Fruit fly (Drosophila melanogaster) whole organism, embryonic: Measurements from ENCODE around the gene Fas2.
A peak's percentile ranks its signal among the peaks of the same experiment; 100 is the strongest.

Source experiments
- Abd-B ChIP-seq: fragments of 200-800 bp; sonication (Bioruptor generic); optimal IDR thresholded peaks from 2 replicates; lab custom pipeline; 2018; ENCODE audit warnings: missing biosample characterization, mild to moderate bottlenecking, missing genetic modification characterization, moderate library complexity
- Asciz ChIP-seq: fragments of 200-800 bp; sonication (Bioruptor generic); optimal IDR thresholded peaks from 2 replicates; lab custom pipeline; 2017; ENCODE audit warnings: missing biosample characterization, mild to moderate bottlenecking, missing genetic modification characterization, missing genetic modification reagents
- Blimp-1 ChIP-seq: fragments of 200-800 bp; sonication (Bioruptor generic); optimal IDR thresholded peaks from 3 replicates; lab custom pipeline; 2018; ENCODE audit warnings: missing biosample characterization, missing genetic modification characterization, mild to moderate bottlenecking, moderate library complexity, missing genetic modification reagents
- CG10209 ChIP-seq: fragments of 200-800 bp; sonication (Bioruptor generic); optimal IDR thresholded peaks from 3 replicates; lab custom pipeline; 2017; ENCODE audit warnings: missing biosample characterization, mild to moderate bottlenecking, missing genetic modification characterization, missing genetic modification reagents
- CG11456 ChIP-seq: fragments of 200-800 bp; sonication (Bioruptor generic); IDR thresholded peaks from 3 replicates; pipeline ENCODE4 v1.3.6; 2022; ENCODE audit warnings: missing biosample characterization, missing genetic modification characterization
- CG15479 ChIP-seq: fragments of 200-800 bp; sonication (Bioruptor generic); optimal IDR thresholded peaks from 3 replicates; lab custom pipeline; 2019; ENCODE audit warnings: missing biosample characterization, mild to moderate bottlenecking, missing genetic modification characterization, moderate library complexity
- CG2678 ChIP-seq: fragments of 200-800 bp; sonication (Bioruptor generic); optimal IDR thresholded peaks from 3 replicates; lab custom pipeline; 2019; ENCODE audit warnings: missing biosample characterization, mild to moderate bottlenecking, missing genetic modification characterization, moderate library complexity
- CG2712 ChIP-seq: fragments of 200-800 bp; optimal IDR thresholded peaks from 3 replicates; lab custom pipeline; 2019; ENCODE audit warnings: missing biosample characterization, mild to moderate bottlenecking, missing genetic modification characterization, moderate library complexity
- CG3281 ChIP-seq: fragments of 200-800 bp; sonication (Bioruptor generic); optimal IDR thresholded peaks from 3 replicates; lab custom pipeline; 2017; ENCODE audit warnings: missing biosample characterization, mild to moderate bottlenecking, missing genetic modification characterization
- CG33213 ChIP-seq: fragments of 200-800 bp; sonication (Bioruptor generic); optimal IDR thresholded peaks from 3 replicates; lab custom pipeline; 2016; ENCODE audit warnings: missing biosample characterization, missing genetic modification characterization
- CG3407 ChIP-seq: fragments of 200-800 bp; sonication (Bioruptor generic); optimal IDR thresholded peaks from 2 replicates; lab custom pipeline; 2018; ENCODE audit warnings: missing biosample characterization, mild to moderate bottlenecking, missing genetic modification characterization
- CG3995 ChIP-seq: fragments of 200-800 bp; sonication (Bioruptor generic); optimal IDR thresholded peaks from 3 replicates; lab custom pipeline; 2016; ENCODE audit warnings: missing biosample characterization, missing genetic modification characterization
- CG7556 ChIP-seq: fragments of 200-800 bp; sonication (Bioruptor generic); optimal IDR thresholded peaks from 2 replicates; lab custom pipeline; 2017; ENCODE audit warnings: missing biosample characterization, mild to moderate bottlenecking, missing genetic modification characterization
- CG7839 ChIP-seq: fragments of 200-800 bp; sonication (Bioruptor generic); optimal IDR thresholded peaks from 3 replicates; lab custom pipeline; 2018; ENCODE audit warnings: missing biosample characterization, mild to moderate bottlenecking, missing genetic modification characterization, moderate library complexity
- CG7928 ChIP-seq: fragments of 200-800 bp; sonication (Bioruptor generic); optimal IDR thresholded peaks from 2 replicates; lab custom pipeline; 2017; ENCODE audit warnings: missing biosample characterization, mild to moderate bottlenecking, missing genetic modification characterization
- CrebB ChIP-seq: fragments of 200-800 bp; sonication (Bioruptor generic); optimal IDR thresholded peaks from 3 replicates; lab custom pipeline; 2018; ENCODE audit warnings: missing biosample characterization, mild to moderate bottlenecking, missing genetic modification characterization
- D19A ChIP-seq: fragments of 200-800 bp; optimal IDR thresholded peaks from 3 replicates; lab custom pipeline; 2019; ENCODE audit warnings: missing biosample characterization, mild to moderate bottlenecking, missing genetic modification characterization, moderate library complexity
- Dek ChIP-seq: fragments of 200-800 bp; sonication (Bioruptor generic); optimal IDR thresholded peaks from 3 replicates; lab custom pipeline; 2019; ENCODE audit warnings: missing biosample characterization, mild to moderate bottlenecking, missing genetic modification characterization, moderate library complexity
- Drgx ChIP-seq: fragments of 200-800 bp; sonication (Bioruptor generic); IDR thresholded peaks from 2 replicates; pipeline ENCODE4 v1.3.6; 2022; ENCODE audit warnings: missing biosample characterization, missing genetic modification characterization
- Eip74EF ChIP-seq, 2 experiments: fragments of 200-800 bp in 1 of 2; fragments of >200 bp in 1 of 2; sonication (Bioruptor generic) in 1 of 2; optimal IDR thresholded peaks; 2 replicates each; lab custom pipeline; 2017 to 2019; ENCODE audit warnings: missing biosample characterization in 2 of 2, missing genetic modification characterization in 2 of 2, mild to moderate bottlenecking in 1 of 2, moderate library complexity in 1 of 2
- Fer2 ChIP-seq: fragments of 200-800 bp; sonication (Bioruptor generic); optimal IDR thresholded peaks from 2 replicates; lab custom pipeline; 2018; ENCODE audit warnings: missing biosample characterization, mild to moderate bottlenecking, missing genetic modification characterization, moderate library complexity
- Hey ChIP-seq: fragments of 200-800 bp; sonication (Bioruptor generic); optimal IDR thresholded peaks from 3 replicates; lab custom pipeline; 2018; ENCODE audit warnings: missing biosample characterization, mild to moderate bottlenecking, missing genetic modification characterization
- Hr39 ChIP-seq: fragments of >200 bp; optimal IDR thresholded peaks from 2 replicates; lab custom pipeline; 2017
- Hr78 ChIP-seq, 2 experiments: fragments of 200-800 bp in 1 of 2; fragments of >200 bp in 1 of 2; sonication (Bioruptor generic) in 1 of 2; optimal IDR thresholded peaks; 2 replicates each; lab custom pipeline; 2017 to 2019; ENCODE audit warnings: missing biosample characterization in 2 of 2, missing genetic modification characterization in 2 of 2, mild to moderate bottlenecking in 1 of 2, moderate library complexity in 1 of 2
- Hsf ChIP-seq: fragments of 200-800 bp; sonication (Bioruptor generic); optimal IDR thresholded peaks from 3 replicates; lab custom pipeline; 2016; ENCODE audit warnings: missing biosample characterization, missing genetic modification characterization
- MESR4 ChIP-seq: fragments of 200-800 bp; sonication (Bioruptor generic); optimal IDR thresholded peaks from 2 replicates; lab custom pipeline; 2018; ENCODE audit warnings: missing biosample characterization, mild to moderate bottlenecking, missing genetic modification characterization, moderate library complexity
- PHDP ChIP-seq: fragments of 200-800 bp; sonication (Bioruptor generic); optimal IDR thresholded peaks from 3 replicates; lab custom pipeline; 2018; ENCODE audit warnings: missing biosample characterization, mild to moderate bottlenecking, missing genetic modification characterization, moderate library complexity
- Rfx ChIP-seq: fragments of 200-800 bp; sonication (Bioruptor generic); IDR thresholded peaks from 2 replicates; pipeline ENCODE4 v1.3.6; 2022; ENCODE audit warnings: missing biosample characterization, missing genetic modification characterization
- Side ChIP-seq: fragments of 200-800 bp; sonication (Bioruptor generic); optimal IDR thresholded peaks from 2 replicates; lab custom pipeline; 2016; ENCODE audit warnings: missing biosample characterization, missing genetic modification characterization
- Trl ChIP-seq, 3 experiments: fragments of >200 bp in 2 of 3; fragments of 200-800 bp in 1 of 3; sonication (Bioruptor generic) in 1 of 3; optimal IDR thresholded peaks; 2 replicates in 1 of 3; 3 replicates in 2 of 3; lab custom pipeline; 2016 to 2017; ENCODE audit warnings: missing biosample characterization in 1 of 3, missing genetic modification characterization in 1 of 3
- Vsx1 ChIP-seq: fragments of 200-800 bp; sonication (Bioruptor generic); optimal IDR thresholded peaks from 2 replicates; lab custom pipeline; 2017; ENCODE audit warnings: missing biosample characterization, mild to moderate bottlenecking, missing genetic modification characterization, missing genetic modification reagents
- YL-1 ChIP-seq: fragments of 200-800 bp; sonication (Bioruptor generic); optimal IDR thresholded peaks from 3 replicates; lab custom pipeline; 2017; ENCODE audit warnings: missing biosample characterization, mild to moderate bottlenecking, missing genetic modification characterization
- aop ChIP-seq: fragments of 200-800 bp; sonication (Bioruptor generic); IDR thresholded peaks from 2 replicates; pipeline ENCODE4 v1.3.6; 2022; ENCODE audit warnings: missing biosample characterization, missing genetic modification characterization
- bigmax ChIP-seq: fragments of 200-800 bp; sonication (Bioruptor generic); optimal IDR thresholded peaks from 2 replicates; lab custom pipeline; 2018; ENCODE audit warnings: missing biosample characterization, mild to moderate bottlenecking, missing genetic modification characterization
- cwo ChIP-seq: fragments of 200-800 bp; sonication (Bioruptor generic); optimal IDR thresholded peaks from 3 replicates; lab custom pipeline; 2017; ENCODE audit warnings: missing biosample characterization, missing genetic modification characterization, mild to moderate bottlenecking, moderate library complexity, missing genetic modification reagents
- exex ChIP-seq: fragments of 200-800 bp; sonication (Bioruptor generic); optimal IDR thresholded peaks from 4 replicates; lab custom pipeline; 2018; ENCODE audit warnings: missing biosample characterization, mild to moderate bottlenecking, missing genetic modification characterization, moderate library complexity
- jigr1 ChIP-seq: fragments of 200-800 bp; sonication (Bioruptor generic); IDR thresholded peaks from 3 replicates; pipeline ENCODE4 v1.3.6; 2022; ENCODE audit warnings: missing biosample characterization, missing genetic modification characterization
- lov ChIP-seq, 2 experiments: fragments of 200-800 bp in 1 of 2; fragments of >200 bp in 1 of 2; sonication (Bioruptor generic) in 1 of 2; IDR thresholded peaks in 1 of 2; optimal IDR thresholded peaks in 1 of 2; 2 replicates in 1 of 2; 3 replicates in 1 of 2; pipeline versions ENCODE4 v1.3.6 to Lab custom; 2017 to 2022; ENCODE audit warnings: missing biosample characterization in 1 of 2, missing genetic modification characterization in 1 of 2
- nau ChIP-seq: fragments of 200-800 bp; sonication (Bioruptor generic); optimal IDR thresholded peaks from 3 replicates; lab custom pipeline; 2017; ENCODE audit warnings: missing biosample characterization, mild to moderate bottlenecking, missing genetic modification characterization, missing genetic modification reagents
- org-1 ChIP-seq: fragments of 200-800 bp; sonication (Bioruptor generic); optimal IDR thresholded peaks from 2 replicates; lab custom pipeline; 2017; ENCODE audit warnings: missing biosample characterization, missing genetic modification characterization
- pros ChIP-seq: fragments of 200-800 bp; sonication (Bioruptor generic); optimal IDR thresholded peaks from 3 replicates; lab custom pipeline; 2019; ENCODE audit warnings: missing biosample characterization, mild to moderate bottlenecking, missing genetic modification characterization, moderate library complexity
- ranshi ChIP-seq: fragments of 200-800 bp; sonication (Bioruptor generic); IDR thresholded peaks from 2 replicates; pipeline ENCODE4 v1.3.6; 2022; ENCODE audit warnings: missing biosample characterization, missing genetic modification characterization
- schlank ChIP-seq: fragments of 200-800 bp; sonication (Bioruptor generic); optimal IDR thresholded peaks from 2 replicates; lab custom pipeline; 2018; ENCODE audit warnings: missing biosample characterization, mild to moderate bottlenecking, missing genetic modification characterization
- sens ChIP-seq: fragments of 200-800 bp; sonication (Bioruptor generic); peaks from one replicate; lab custom pipeline; 2016; ENCODE audit warnings: missing biosample characterization, missing genetic modification characterization
- stc ChIP-seq: fragments of 200-800 bp; sonication (Bioruptor generic); IDR thresholded peaks from 2 replicates; pipeline ENCODE4 v1.3.6; 2022; ENCODE audit warnings: missing biosample characterization, missing genetic modification characterization
- tx ChIP-seq: fragments of 200-800 bp; sonication (Bioruptor generic); optimal IDR thresholded peaks from 2 replicates; lab custom pipeline; 2016; ENCODE audit warnings: missing biosample characterization, missing genetic modification characterization
- unpg ChIP-seq: fragments of 200-800 bp; sonication (Bioruptor generic); optimal IDR thresholded peaks from 3 replicates; lab custom pipeline; 2018; ENCODE audit warnings: missing biosample characterization, mild to moderate bottlenecking, missing genetic modification characterization, moderate library complexity
- wek ChIP-seq: fragments of 200-800 bp; sonication (Bioruptor generic); optimal IDR thresholded peaks from 3 replicates; lab custom pipeline; 2018; ENCODE audit warnings: missing biosample characterization, mild to moderate bottlenecking, missing genetic modification characterization, moderate library complexity

The Fas2 gene

DNA sequence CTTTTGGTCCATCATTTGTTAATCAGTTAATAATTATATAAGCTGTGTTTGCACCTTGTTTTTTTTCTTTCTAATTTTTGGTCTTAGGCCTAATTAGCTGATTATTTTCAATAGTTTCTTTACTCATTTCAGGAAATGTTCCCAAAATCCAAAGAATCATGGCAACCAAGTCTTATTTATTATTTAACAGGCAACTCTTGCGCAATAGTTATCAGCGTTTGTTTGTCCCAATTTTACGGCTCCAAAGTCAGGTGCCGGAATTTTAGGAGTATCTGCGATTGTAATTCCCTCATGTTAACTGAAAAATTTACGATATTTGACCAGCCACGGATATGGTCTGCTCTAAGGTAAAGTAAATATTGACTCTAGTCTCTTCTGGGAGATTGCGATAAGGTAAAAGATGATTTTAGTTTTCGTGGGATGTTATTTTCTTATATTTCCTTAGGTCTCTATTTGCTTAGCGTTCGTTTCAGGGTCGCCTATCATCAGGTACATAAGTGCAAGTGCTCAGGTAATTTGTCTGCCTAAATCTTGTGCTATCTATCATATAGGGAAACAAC lies 3.6 kb downstream of the Fas2 start (continued):
- TF ChIP-seq pros (GFP tag; lab: Kevin White, UChicago): peak; percentile 44
- peak; percentile 40 for TF ChIP-seq unpg (GFP tag; lab: Kevin White, UChicago)
- no peak for TF ChIP-seq Drgx (GFP tag; lab: Robert Waterston, UW)
- no peak for TF ChIP-seq jigr1 (GFP tag; lab: Robert Waterston, UW)
- peak; percentile 36 for TF ChIP-seq Hey
- no peak for TF ChIP-seq Rfx
- TF ChIP-seq Eip74EF (GFP tag; optimal IDR thresholded peaks at IDR 0.05; lab: Kevin White, UChicago): peak in 1 of 2 experiments; percentile 2
- TF ChIP-seq schlank: peak; percentile 40
- TF ChIP-seq aop (GFP tag; lab: Robert Waterston, UW): no peak
- TF ChIP-seq CG33213: peak; percentile 43
- TF ChIP-seq CG7839: peak; percentile 12
- peak; percentile 43 for TF ChIP-seq Asciz (GFP tag; lab: Kevin White, UChicago)
- peak; percentile 45 for TF ChIP-seq Vsx1 (GFP tag; lab: Kevin White, UChicago)
- peak; percentile 50 for TF ChIP-seq CG10209 (GFP tag; lab: Kevin White, UChicago)
- TF ChIP-seq PHDP (tag; lab: Kevin White, UChicago): peak; percentile 27
- TF ChIP-seq lov (optimal IDR thresholded peaks at IDR 0.05; lab: Kevin White, UChicago): no peak
- no peak for TF ChIP-seq lov (GFP tag; IDR thresholded peaks at IDR 0.05; lab: Robert Waterston, UW)
- TF ChIP-seq Hsf (GFP tag; lab: Kevin White, UChicago): no peak
- TF ChIP-seq CG15479 (GFP tag; lab: Kevin White, UChicago): peak; percentile 74
- TF ChIP-seq Dek (tag; lab: Kevin White, UChicago): peak; percentile 25
- TF ChIP-seq ranshi (GFP tag; lab: Robert Waterston, UW): no peak
- peak; percentile 21 for TF ChIP-seq exex
- TF ChIP-seq CG11456 (GFP tag; lab: Robert Waterston, UW): no peak
- peak; percentile 42 for TF ChIP-seq YL-1 (GFP tag; lab: Kevin White, UChicago)
- TF ChIP-seq CG3995 (GFP tag; lab: Kevin White, UChicago): no peak
- no peak for TF ChIP-seq bigmax
- TF ChIP-seq org-1 (GFP tag; lab: Kevin White, UChicago): peak; percentile 41
- TF ChIP-seq Blimp-1 (GFP tag; lab: Kevin White, UChicago): peak; percentile 25
- TF ChIP-seq cwo (GFP tag; lab: Kevin White, UChicago): peak; percentile 38
- TF ChIP-seq Hr78 (GFP tag; optimal IDR thresholded peaks at IDR 0.05; lab: Kevin White, UChicago): peak in 1 of 2 experiments; percentile 6
- TF ChIP-seq nau (GFP tag; lab: Kevin White, UChicago): peak; percentile 75
- peak; percentile 4 for TF ChIP-seq CG7928 (GFP tag; lab: Kevin White, UChicago)
- peak; percentile 18 for TF ChIP-seq CG2712 (tag; lab: Kevin White, UChicago)
- TF ChIP-seq Hr39 (lab: Kevin White, UChicago): no peak
- TF ChIP-seq Side: peak; percentile 39
- peak; percentile 72 for TF ChIP-seq CG3281
- TF ChIP-seq MESR4: no peak
- TF ChIP-seq D19A: peak; percentile 23
- TF ChIP-seq Fer2 (tag; lab: Kevin White, UChicago): peak; percentile 11
- TF ChIP-seq Trl (optimal IDR thresholded peaks at IDR 0.05; lab: Kevin White, UChicago): no peak
- peak; percentile 16 for TF ChIP-seq Trl (GFP tag; optimal IDR thresholded peaks at IDR 0.05; lab: Kevin White, UChicago)
- TF ChIP-seq Abd-B (GFP tag; lab: Kevin White, UChicago): no peak
- TF ChIP-seq tx (GFP tag; lab: Kevin White, UChicago): no peak
- TF ChIP-seq wek (GFP tag; lab: Kevin White, UChicago): peak; percentile 46
- peak; percentile 57 for TF ChIP-seq CG3407 (GFP tag; lab: Kevin White, UChicago)
- peak; percentile 89 for TF ChIP-seq sens
- TF ChIP-seq stc: no peak
- TF ChIP-seq CG2678: peak; percentile 70
- TF ChIP-seq CG7556: peak; percentile 43
- TF ChIP-seq CrebB (tag; lab: Kevin White, UChicago): peak; percentile 68
